Worm (Caenorhabditis elegans) whole organism, L3 larva: ENCODE results near the gene moc-5.

Experiments
- R02D3.7 ChIP-seq: fragments of 150-350 bp; optimal IDR thresholded peaks from 2 replicates; lab custom pipeline; 2014; ENCODE audit warnings: missing biosample characterization, missing genetic modification characterization
- aly-2 ChIP-seq: fragments of 150-350 bp; optimal IDR thresholded peaks from 2 replicates; lab custom pipeline; 2014; ENCODE audit warnings: missing biosample characterization, missing genetic modification characterization
- ama-1 ChIP-seq: fragments of 150-350 bp; optimal IDR thresholded peaks from 2 replicates; lab custom pipeline; 2018
- ceh-16 ChIP-seq: sonication (generic microtip); optimal IDR thresholded peaks from 2 replicates; lab custom pipeline; 2017; ENCODE audit warnings: missing biosample characterization, missing genetic modification characterization
- ceh-82 ChIP-seq: fragments of 150-350 bp; optimal IDR thresholded peaks from 2 replicates; lab custom pipeline; 2014; ENCODE audit warnings: missing biosample characterization, missing genetic modification characterization
- egl-27 ChIP-seq: sonication (generic microtip); optimal IDR thresholded peaks from 4 replicates; lab custom pipeline; 2017; ENCODE audit warnings: missing biosample characterization, missing genetic modification reagents, missing genetic modification characterization
- egl-5 ChIP-seq: fragments of 150-350 bp; optimal IDR thresholded peaks from 2 replicates; lab custom pipeline; 2017; ENCODE audit warnings: missing biosample characterization, missing genetic modification reagents, missing genetic modification characterization, inconsistent platforms
- elt-2 ChIP-seq: sonication (generic microtip); optimal IDR thresholded peaks from 2 replicates; lab custom pipeline; 2016; ENCODE audit warnings: missing genetic modification reagents, mild to moderate bottlenecking, missing genetic modification characterization, missing compliant biosample characterization
- elt-3 ChIP-seq, 3 experiments: fragments of 150-350 bp in 1 of 3; sonication (generic microtip) in 2 of 3; optimal IDR thresholded peaks; 2 replicates in 2 of 3; 4 replicates in 1 of 3; lab custom pipeline; 2014 to 2017; ENCODE audit warnings: missing biosample characterization in 3 of 3, missing genetic modification characterization in 3 of 3
- eor-1 ChIP-seq, 2 experiments: fragments of 150-350 bp; optimal IDR thresholded peaks; 2 replicates each; lab custom pipeline; 2014 to 2018; ENCODE audit warnings: missing biosample characterization in 2 of 2, missing genetic modification characterization in 2 of 2
- fkh-10 ChIP-seq: sonication (generic microtip); optimal IDR thresholded peaks from 2 replicates; lab custom pipeline; 2017; ENCODE audit warnings: missing biosample characterization, missing genetic modification reagents, missing genetic modification characterization
- fkh-2 ChIP-seq: fragments of 150-350 bp; optimal IDR thresholded peaks from 2 replicates; lab custom pipeline; 2014; ENCODE audit warnings: missing biosample characterization, missing genetic modification reagents, missing genetic modification characterization
- fos-1 ChIP-seq: fragments of 150-350 bp; optimal IDR thresholded peaks from 2 replicates; lab custom pipeline; 2014; ENCODE audit warnings: missing biosample characterization, missing genetic modification characterization
- hmg-11 ChIP-seq: sonication (generic microtip); optimal IDR thresholded peaks from 2 replicates; lab custom pipeline; 2016; ENCODE audit warnings: missing genetic modification characterization, missing compliant biosample characterization
- jun-1 ChIP-seq: fragments of 150-350 bp; optimal IDR thresholded peaks from 2 replicates; lab custom pipeline; 2014; ENCODE audit warnings: missing biosample characterization, missing genetic modification reagents, missing genetic modification characterization
- lin-15B ChIP-seq: fragments of 150-350 bp; optimal IDR thresholded peaks from 2 replicates; lab custom pipeline; 2014; ENCODE audit warnings: missing biosample characterization, missing genetic modification characterization
- lin-39 ChIP-seq: fragments of 150-350 bp; optimal IDR thresholded peaks from 2 replicates; lab custom pipeline; 2018; ENCODE audit warnings: missing biosample characterization, missing genetic modification reagents, missing genetic modification characterization
- mdl-1 ChIP-seq: fragments of 150-350 bp; optimal IDR thresholded peaks from 2 replicates; lab custom pipeline; 2014; ENCODE audit warnings: missing biosample characterization, missing genetic modification characterization
- nfya-1 ChIP-seq: sonication (generic microtip); optimal IDR thresholded peaks from 2 replicates; lab custom pipeline; 2017; ENCODE audit warnings: missing genetic modification characterization, mild to moderate bottlenecking, missing compliant biosample characterization, antibody characterized with exemption, moderate library complexity; ENCODE audit not compliant: insufficient read depth
- nhr-11 ChIP-seq: fragments of 150-350 bp; optimal IDR thresholded peaks from 2 replicates; lab custom pipeline; 2014; ENCODE audit warnings: missing biosample characterization, missing genetic modification characterization
- nhr-23 ChIP-seq: fragments of 150-350 bp; optimal IDR thresholded peaks from 2 replicates; lab custom pipeline; 2014; ENCODE audit warnings: missing biosample characterization, missing genetic modification reagents, missing genetic modification characterization
- nhr-237 ChIP-seq: fragments of 150-350 bp; optimal IDR thresholded peaks from 2 replicates; lab custom pipeline; 2014; ENCODE audit warnings: missing biosample characterization, missing genetic modification characterization
- nhr-25 ChIP-seq: sonication (generic microtip); optimal IDR thresholded peaks from 2 replicates; lab custom pipeline; 2017; ENCODE audit warnings: missing biosample characterization, missing genetic modification characterization
- nhr-28 ChIP-seq: fragments of 150-350 bp; optimal IDR thresholded peaks from 2 replicates; lab custom pipeline; 2014; ENCODE audit warnings: missing biosample characterization, missing genetic modification characterization
- nhr-43 ChIP-seq: sonication (generic microtip); optimal IDR thresholded peaks from 2 replicates; lab custom pipeline; 2016; ENCODE audit warnings: mild to moderate bottlenecking, missing genetic modification characterization, missing compliant biosample characterization; ENCODE audit not compliant: poor library complexity, severe bottlenecking
- nhr-67 ChIP-seq: fragments of 150-350 bp; optimal IDR thresholded peaks from 2 replicates; lab custom pipeline; 2014; ENCODE audit warnings: missing biosample characterization, missing genetic modification characterization
- nhr-77 ChIP-seq: fragments of 150-350 bp; optimal IDR thresholded peaks from 2 replicates; lab custom pipeline; 2014; ENCODE audit warnings: missing biosample characterization, missing genetic modification characterization
- pha-4 ChIP-seq: fragments of 150-350 bp; optimal IDR thresholded peaks from 2 replicates; lab custom pipeline; 2014; ENCODE audit warnings: missing biosample characterization, missing genetic modification reagents, missing genetic modification characterization
- pqm-1 ChIP-seq: fragments of 150-350 bp; optimal IDR thresholded peaks from 2 replicates; lab custom pipeline; 2017; ENCODE audit warnings: missing biosample characterization, missing genetic modification characterization, inconsistent platforms
- skn-1 ChIP-seq: fragments of 150-350 bp; optimal IDR thresholded peaks from 2 replicates; lab custom pipeline; 2014; ENCODE audit warnings: missing biosample characterization, missing genetic modification characterization
- snpc-4 ChIP-seq: fragments of 150-350 bp; optimal IDR thresholded peaks from 2 replicates; lab custom pipeline; 2014; ENCODE audit warnings: missing biosample characterization, missing genetic modification characterization
- unc-39 ChIP-seq: sonication (generic microtip); optimal IDR thresholded peaks from 4 replicates; lab custom pipeline; 2017; ENCODE audit warnings: missing biosample characterization, missing genetic modification characterization
- unc-62 ChIP-seq: fragments of 150-350 bp; sonication (generic microtip); optimal IDR thresholded peaks from 4 replicates; lab custom pipeline; 2014; ENCODE audit warnings: missing biosample characterization, missing genetic modification reagents, missing genetic modification characterization
- zag-1 ChIP-seq: fragments of 150-350 bp; optimal IDR thresholded peaks from 2 replicates; lab custom pipeline; 2014; ENCODE audit warnings: missing biosample characterization, missing genetic modification characterization
- ztf-11 ChIP-seq: fragments of 150-350 bp; optimal IDR thresholded peaks from 2 replicates; lab custom pipeline; 2014; ENCODE audit warnings: missing biosample characterization, missing genetic modification characterization

moc-5 gene

ce11 chrX:9589123-9589522, 23.3 kb upstream of the moc-5 start, which contains the start of gene del-8:
Gene del-8 (plus strand): TSS chrX:9589423.
- TF ChIP-seq unc-39 (no peak), pqm-1 (tag; lab: Kevin White, UChicago) (no peak), lin-39 (no peak), fkh-2 (tag; lab: Kevin White, UChicago) (no peak), snpc-4 (tag; lab: Kevin White, UChicago) (no peak), nhr-23 (tag; lab: Kevin White, UChicago) (no peak), nhr-28 (tag; lab: Kevin White, UChicago) (no peak), hmg-11 (no peak), nhr-77 (tag; lab: Kevin White, UChicago) (no peak), nhr-237 (no peak), unc-62 (GFP tag; lab: Kevin White, UChicago) (no peak), elt-2 (tag; lab: Kevin White, UChicago) (no peak), fos-1 (tag; lab: Kevin White, UChicago) (no peak)

- TF ChIP-seq pha-4 (tag; lab: Kevin White, UChicago) (peak; percentile 2), nhr-25 (tag; lab: Kevin White, UChicago) (no peak)
- TF ChIP-seq, all 47 proteins: peak for 1
These were observed 21.9 kb upstream of the moc-5 start, which contains the start of gene gpx-3 for ce11 chrX:9587642-9588041. Gene gpx-3 (plus strand): TSS chrX:9587942.

- TF ChIP-seq unc-39 (no peak), egl-27 (tag; lab: Kevin White, UChicago) (no peak), zag-1 (tag; lab: Kevin White, UChicago) (no peak), nhr-67 (no peak), nhr-43 (tag; lab: Kevin White, UChicago) (peak; percentile 3), nhr-25 (tag; lab: Kevin White, UChicago) (peak; percentile 70), ama-1 (lab: Kevin White, UChicago) (no peak), ceh-16 (tag; lab: Kevin White, UChicago) (no peak)
These were observed 19.9 kb upstream of the moc-5 start for ce11 chrX:9585584-9586166.

- TF ChIP-seq fkh-10 (no peak), ceh-16 (tag; lab: Kevin White, UChicago) (no peak), nfya-1 (tag; lab: Kevin White, UChicago) (peak; percentile 17), nhr-11 (tag; lab: Kevin White, UChicago) (no peak), unc-39 (no peak), elt-2 (tag; lab: Kevin White, UChicago) (no peak), zag-1 (tag; lab: Kevin White, UChicago) (no peak), nhr-77 (tag; lab: Kevin White, UChicago) (no peak), lin-15B (tag; lab: Kevin White, UChicago) (no peak), nhr-67 (no peak), aly-2 (no peak), jun-1 (tag; lab: Kevin White, UChicago) (no peak), pha-4 (tag; lab: Kevin White, UChicago) (peak; percentile 60), ceh-82 (tag; lab: Kevin White, UChicago) (no peak), skn-1 (tag; lab: Kevin White, UChicago) (no peak), nhr-25 (tag; lab: Kevin White, UChicago) (peak; percentile 59), mdl-1 (no peak), nhr-23 (tag; lab: Kevin White, UChicago) (peak; percentile 47), egl-5 (tag; lab: Kevin White, UChicago) (peak; percentile 5), R02D3.7 (no peak), elt-3 (tag; optimal IDR thresholded peaks at IDR 0.05; lab: Kevin White, UChicago) (no peak), ztf-11 (no peak), lin-39 (no peak), nhr-237 (no peak)
These were observed 18.6 kb upstream of the moc-5 start, which contains the start of gene gpx-5 for ce11 chrX:9584333-9584732. Gene gpx-5 (plus strand): TSS chrX:9584668.

- no peak for TF ChIP-seq jun-1 (tag; lab: Kevin White, UChicago)
- TF ChIP-seq eor-1 (tag; optimal IDR thresholded peaks at IDR 0.05; lab: Kevin White, UChicago): no peak
These were observed 11.1 kb upstream of the moc-5 start, which contains the start of gene glb-17 for ce11 chrX:9576928-9577327. Gene glb-17 (minus strand): TSS chrX:9577028.
